Fruit fly (Drosophila melanogaster): ENCODE results near the gene LManII.

LManII gene

DNA sequence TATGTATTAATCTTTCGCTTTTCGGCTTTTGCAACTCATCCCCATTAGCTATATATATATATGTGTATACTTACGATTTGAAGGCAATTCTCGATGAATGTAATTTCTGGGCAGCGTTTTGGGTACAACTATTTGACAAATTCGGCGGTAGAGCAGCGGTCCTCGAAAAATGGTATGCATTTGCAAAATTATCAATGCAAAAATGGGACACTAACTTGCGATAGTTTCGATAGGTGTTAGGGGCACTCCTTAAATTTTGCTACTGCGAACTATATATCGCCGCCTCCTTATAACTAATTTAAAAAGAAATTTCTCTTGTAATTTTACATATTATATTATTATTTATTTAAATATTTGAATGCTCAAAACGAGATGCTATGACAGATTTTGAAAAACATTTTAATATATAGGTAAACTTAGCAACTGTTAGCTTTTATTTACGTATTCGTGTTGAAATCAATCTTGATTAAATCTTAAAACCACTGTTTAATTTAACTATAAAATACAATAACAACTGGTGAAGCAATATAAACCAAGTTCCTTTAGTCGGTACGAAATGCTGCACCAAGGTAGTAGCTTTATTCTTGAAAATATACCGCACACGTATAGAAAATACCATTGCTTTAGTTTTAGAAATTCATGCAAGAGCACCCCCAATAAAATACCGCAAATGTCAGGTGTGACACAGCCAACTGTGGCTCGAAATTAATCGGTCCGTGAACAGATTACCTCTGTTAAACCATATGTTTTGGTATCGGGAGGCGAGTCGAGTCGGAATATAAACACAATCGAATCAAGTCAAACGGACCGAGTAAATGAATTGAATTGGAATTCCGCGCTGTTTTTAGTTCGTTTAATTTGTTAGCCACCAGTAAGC lies 44.0 kb upstream of the LManII start, which contains the start of the genes CG5355 and Klp31E (continued):
- TF ChIP-seq inv (GFP tag; IDR thresholded peaks at IDR 0.05; ENCODE audit: partially characterized antibody) = peak; percentile 57
- no peak for TF ChIP-seq E2f1 (GFP tag; IDR thresholded peaks at IDR 0.05)
- TF ChIP-seq vfl (GFP tag; optimal IDR thresholded peaks at IDR 0.05) = peak; percentile 15
- peak; percentile 23 for TF ChIP-seq gfzf (GFP tag; optimal IDR thresholded peaks at IDR 0.05)
- peak; percentile 56; the same call in 1 of the 2 replicates for TF ChIP-seq Xrp1 (GFP tag; IDR thresholded peaks at IDR 0.05)
- peak; percentile 67 for TF ChIP-seq BEAF-32 (GFP tag; optimal IDR thresholded peaks at IDR 0.05)
- TF ChIP-seq Nf-YC (tag; optimal IDR thresholded peaks at IDR 0.05) = peak; percentile 76
- peak; percentile 87 for TF ChIP-seq Neu2 (GFP tag; optimal IDR thresholded peaks at IDR 0.05; ENCODE audit: borderline replicate concordance)
- peak; percentile 80 for TF ChIP-seq hbn (GFP tag; IDR thresholded peaks at IDR 0.05; ENCODE audit: partially characterized antibody)
- peak; percentile 49 for TF ChIP-seq HLH54F (GFP tag; optimal IDR thresholded peaks at IDR 0.05)
- peak; percentile 61; the same call in 1 of the 2 replicates for TF ChIP-seq CG11696 (GFP tag; IDR thresholded peaks at IDR 0.05)
- no peak for TF ChIP-seq jing (GFP tag; optimal IDR thresholded peaks at IDR 0.05)
- peak; percentile 42 for TF ChIP-seq Mad (GFP tag; optimal IDR thresholded peaks at IDR 0.05)
- TF ChIP-seq CG1233 (GFP tag; optimal IDR thresholded peaks at IDR 0.05) = peak; percentile 62
- peak; percentile 20 for TF ChIP-seq NK7.1 (GFP tag; optimal IDR thresholded peaks at IDR 0.05)
- TF ChIP-seq CG16813 (GFP tag; IDR thresholded peaks at IDR 0.05; ENCODE audit: partially characterized antibody) = peak; percentile 68
- TF ChIP-seq bsh (GFP tag; optimal IDR thresholded peaks at IDR 0.05) = peak in 1 of 2 experiments; percentile 58
- peak; percentile 18; the same call in 1 of the 3 replicates for TF ChIP-seq CG34422 (GFP tag; IDR thresholded peaks at IDR 0.05)
- no peak for TF ChIP-seq Lim3 (GFP tag; IDR thresholded peaks at IDR 0.05)
- peak; percentile 71 for TF ChIP-seq Xbp1 (GFP tag; optimal IDR thresholded peaks at IDR 0.05)
- no peak for TF ChIP-seq CG16779 (GFP tag; IDR thresholded peaks at IDR 0.05)
- peak; percentile 55 for TF ChIP-seq ind (GFP tag; optimal IDR thresholded peaks at IDR 0.05)
- TF ChIP-seq CG12104 (GFP tag; optimal IDR thresholded peaks at IDR 0.05) = peak; percentile 69
- no peak for TF ChIP-seq sd (tag; optimal IDR thresholded peaks at IDR 0.05)
- TF ChIP-seq CG12744 (GFP tag; optimal IDR thresholded peaks at IDR 0.05) = no peak
- TF ChIP-seq CG30020 (tag; optimal IDR thresholded peaks at IDR 0.05) = peak; percentile 95
- TF ChIP-seq ham (GFP tag; IDR thresholded peaks at IDR 0.05) = no peak
- TF ChIP-seq CG14667 (GFP tag; IDR thresholded peaks at IDR 0.05) = peak; percentile 43; the same call in 1 of the 2 replicates
- TF ChIP-seq br (optimal IDR thresholded peaks at IDR 0.05) = no peak
- peak; percentile 60 for TF ChIP-seq CG9932 (GFP tag; IDR thresholded peaks at IDR 0.05)
- TF ChIP-seq vnd (GFP tag; IDR thresholded peaks at IDR 0.05; ENCODE audit: partially characterized antibody) = peak; percentile 65
- peak; percentile 93 for TF ChIP-seq sens (GFP tag)
- TF ChIP-seq CG15696 (tag; optimal IDR thresholded peaks at IDR 0.05) = peak; percentile 70
- TF ChIP-seq CG2199 (GFP tag; IDR thresholded peaks at IDR 0.05) = 0 out of 3 replicates have a peak, but pooled peaks have one; percentile 24
- TF ChIP-seq stc (GFP tag; IDR thresholded peaks at IDR 0.05) = 0 out of 2 replicates have a peak, but pooled peaks have one; percentile 26
- peak; percentile 58; the same call in 1 of the 3 replicates for TF ChIP-seq Dbx (GFP tag; IDR thresholded peaks at IDR 0.05)
- peak; percentile 61; the same call in 2 of the 3 replicates for TF ChIP-seq dysf (GFP tag; IDR thresholded peaks at IDR 0.05)
- 0 out of 2 replicates have a peak, but pooled peaks have one; percentile 17 for TF ChIP-seq wor (GFP tag; IDR thresholded peaks at IDR 0.05)
- TF ChIP-seq Aef1 (GFP tag; IDR thresholded peaks at IDR 0.05) = 0 out of 3 replicates have a peak, but pooled peaks have one; percentile 26
- peak; percentile 72 for TF ChIP-seq bcd (GFP tag; optimal IDR thresholded peaks at IDR 0.05)
- peak; percentile 46 for TF ChIP-seq exex (tag; optimal IDR thresholded peaks at IDR 0.05)
- TF ChIP-seq sqz (GFP tag; optimal IDR thresholded peaks at IDR 0.05) = no peak
- TF ChIP-seq Dek (tag; optimal IDR thresholded peaks at IDR 0.05) = no peak
- no peak for TF ChIP-seq gt (GFP tag; IDR thresholded peaks at IDR 0.05)
- peak; percentile 86 for TF ChIP-seq gem (tag; optimal IDR thresholded peaks at IDR 0.05)
- TF ChIP-seq HmgD (GFP tag; optimal IDR thresholded peaks at IDR 0.05) = peak; percentile 56
- peak; percentile 5 for TF ChIP-seq pnt (GFP tag; optimal IDR thresholded peaks at IDR 0.05)
- TF ChIP-seq Usf (GFP tag; optimal IDR thresholded peaks at IDR 0.05) = peak; percentile 71
- TF ChIP-seq twi (tag; optimal IDR thresholded peaks at IDR 0.05) = peak; percentile 69

All from whole organism, embryonic.